Worm (Caenorhabditis elegans): ENCODE data around the gene cyp-13A4.
A peak's percentile ranks its signal among the peaks of the same experiment; 100 is the strongest.

DNA sequence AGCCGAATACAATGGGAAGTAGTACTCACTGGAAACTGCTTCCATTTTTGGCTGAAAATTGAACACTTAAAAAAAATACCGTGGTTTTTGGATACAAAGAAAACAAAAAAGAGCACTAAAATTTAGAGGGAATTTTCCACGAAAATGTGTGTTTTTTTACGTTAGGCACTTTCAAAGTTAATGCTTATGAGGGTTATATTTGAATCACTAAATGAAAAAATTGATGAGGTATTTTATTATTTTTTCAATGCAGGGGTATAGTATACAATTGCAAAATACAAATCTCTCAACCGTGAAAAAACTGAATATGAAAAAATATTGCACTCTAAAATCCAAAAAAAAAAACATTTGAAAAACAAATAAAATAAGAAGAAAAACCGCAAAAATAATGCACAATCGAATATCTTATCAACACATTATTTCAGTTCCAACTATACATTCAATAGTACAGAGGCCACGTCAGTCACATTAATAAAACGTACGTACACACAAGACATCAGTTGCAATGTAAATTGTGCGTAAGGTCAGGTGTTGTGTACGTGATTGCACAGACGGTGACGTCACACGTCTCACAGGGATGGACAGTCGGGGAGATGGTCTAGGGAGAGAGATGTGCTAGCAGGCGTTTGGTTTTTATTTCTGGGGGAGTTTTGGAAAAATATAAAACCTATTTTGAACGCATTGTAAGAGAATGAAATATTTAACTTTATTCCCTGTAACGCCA lies 27.6 kb downstream of the cyp-13A4 start, which contains the start of gene aqp-10:
- TF ChIP-seq dao-5 (tag; optimal IDR thresholded peaks at IDR 0.05), result no peak
- TF ChIP-seq W03F9.2 (tag; optimal IDR thresholded peaks at IDR 0.05), result peak; percentile 53
